Fruit fly (Drosophila melanogaster): Measurements from ENCODE around the gene CG1812.

The CG1812 gene

DNA sequence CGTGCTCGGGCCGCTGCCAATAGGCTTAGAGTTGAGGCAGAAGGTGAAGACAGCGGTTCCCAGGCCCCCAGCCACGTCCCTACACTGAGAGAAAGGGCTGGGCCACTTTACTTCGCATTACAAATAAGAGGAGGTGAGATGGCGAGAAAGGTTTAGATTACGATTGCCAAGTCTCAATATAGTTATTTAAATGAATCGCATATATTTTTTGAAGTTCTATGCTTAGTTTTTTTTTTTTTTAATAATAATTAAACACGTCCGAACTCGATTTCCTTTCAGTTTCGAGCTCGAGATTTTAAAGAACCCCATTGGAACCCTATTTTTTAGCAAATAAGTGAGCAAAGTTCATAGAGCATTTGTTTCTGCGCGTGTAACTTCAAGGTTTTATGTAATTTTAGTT, 3.6 kb upstream of the CG1812 start (continued):
- no peak for TF ChIP-seq tll (GFP tag; optimal IDR thresholded peaks at IDR 0.05)
- TF ChIP-seq CG4282 (GFP tag; optimal IDR thresholded peaks at IDR 0.05) = no peak
- TF ChIP-seq unc-4 (GFP tag; IDR thresholded peaks at IDR 0.05; ENCODE audit: partially characterized antibody) = no peak
- TF ChIP-seq CG4730 (GFP tag; IDR thresholded peaks at IDR 0.05) = peak; percentile 30; the same call in 1 of the 2 replicates
- no peak for TF ChIP-seq CG3838 (GFP tag; optimal IDR thresholded peaks at IDR 0.05)
- TF ChIP-seq ftz-f1 (GFP tag; optimal IDR thresholded peaks at IDR 0.05) = no peak
- TF ChIP-seq CG8478 (optimal IDR thresholded peaks at IDR 0.05) = no peak
- TF ChIP-seq CG10959 (GFP tag; IDR thresholded peaks at IDR 0.05) = no peak
- peak; percentile 34; the same call in 1 of the 2 replicates for TF ChIP-seq sob (GFP tag; IDR thresholded peaks at IDR 0.05)
- no peak for TF ChIP-seq Poxn (GFP tag; IDR thresholded peaks at IDR 0.05)
- TF ChIP-seq Xrp1 (GFP tag; IDR thresholded peaks at IDR 0.05) = peak; percentile 60
- TF ChIP-seq PHDP (tag; optimal IDR thresholded peaks at IDR 0.05) = peak; percentile 41
- TF ChIP-seq Dip3 (GFP tag; optimal IDR thresholded peaks at IDR 0.05) = no peak
- TF ChIP-seq CG8924 (tag; optimal IDR thresholded peaks at IDR 0.05) = peak; percentile 22
- TF ChIP-seq CG12104 (GFP tag; optimal IDR thresholded peaks at IDR 0.05) = peak; percentile 51
- TF ChIP-seq Bdp1 (GFP tag; optimal IDR thresholded peaks at IDR 0.05) = peak; percentile 9
- TF ChIP-seq Eip74EF (GFP tag; optimal IDR thresholded peaks at IDR 0.05) = no peak
- TF ChIP-seq CG4707 (GFP tag; optimal IDR thresholded peaks at IDR 0.05) = no peak
- TF ChIP-seq CG18262 (tag; optimal IDR thresholded peaks at IDR 0.05) = peak; percentile 51
- no peak for TF ChIP-seq CG6654 (GFP tag; optimal IDR thresholded peaks at IDR 0.05)
- peak; percentile 43 for TF ChIP-seq Abd-B (GFP tag; optimal IDR thresholded peaks at IDR 0.05)
- TF ChIP-seq CG6254 (GFP tag; optimal IDR thresholded peaks at IDR 0.05) = no peak
- peak; percentile 29 for TF ChIP-seq Ets65A (GFP tag)
- no peak for TF ChIP-seq luna (GFP tag; optimal IDR thresholded peaks at IDR 0.05)
- no peak for TF ChIP-seq gce (GFP tag; IDR thresholded peaks at IDR 0.05)
- TF ChIP-seq nerfin-1 (tag; optimal IDR thresholded peaks at IDR 0.05) = no peak
- TF ChIP-seq Adf1 (GFP tag; IDR thresholded peaks at IDR 0.05) = no peak
- peak; percentile 89 for TF ChIP-seq sens (GFP tag)
- TF ChIP-seq CoRest (tag; optimal IDR thresholded peaks at IDR 0.05) = peak; percentile 53
- TF ChIP-seq CG14667 (GFP tag; IDR thresholded peaks at IDR 0.05) = 0 out of 2 replicates have a peak, but pooled peaks have one; percentile 8
- peak; percentile 8; the same call in 1 of the 2 replicates for TF ChIP-seq onecut (GFP tag; IDR thresholded peaks at IDR 0.05)
- TF ChIP-seq CG13894 (tag; optimal IDR thresholded peaks at IDR 0.05) = no peak
- TF ChIP-seq CG9876 (GFP tag; optimal IDR thresholded peaks at IDR 0.05) = no peak
- TF ChIP-seq CG17359 (tag; optimal IDR thresholded peaks at IDR 0.05) = peak; percentile 47
- no peak for TF ChIP-seq crol (GFP tag; IDR thresholded peaks at IDR 0.05)
- TF ChIP-seq psq (GFP tag; optimal IDR thresholded peaks at IDR 0.05) = no peak
- 0 out of 3 replicates have a peak, but pooled peaks have one; percentile 55 for TF ChIP-seq CG11456 (GFP tag; IDR thresholded peaks at IDR 0.05)
- no peak for TF ChIP-seq CG32772 (GFP tag; IDR thresholded peaks at IDR 0.05)
- TF ChIP-seq hth (optimal IDR thresholded peaks at IDR 0.05) = no peak
- no peak for TF ChIP-seq tap (tag; optimal IDR thresholded peaks at IDR 0.05)
- TF ChIP-seq nom (GFP tag; optimal IDR thresholded peaks at IDR 0.05) = no peak
- TF ChIP-seq Fer1 (GFP tag; optimal IDR thresholded peaks at IDR 0.05) = peak; percentile 47
- TF ChIP-seq CG4424 (GFP tag; optimal IDR thresholded peaks at IDR 0.05) = peak; percentile 58
- no peak for TF ChIP-seq abd-A (tag; optimal IDR thresholded peaks at IDR 0.05)
- no peak for TF ChIP-seq Hand (GFP tag; optimal IDR thresholded peaks at IDR 0.05)
- TF ChIP-seq CG11560 (tag; IDR thresholded peaks at IDR 0.05) = no peak
- TF ChIP-seq CG10274 (GFP tag; optimal IDR thresholded peaks at IDR 0.05) = no peak
- TF ChIP-seq unpg (GFP tag; optimal IDR thresholded peaks at IDR 0.05) = peak; percentile 52
- no peak for TF ChIP-seq ato (GFP tag; IDR thresholded peaks at IDR 0.05; ENCODE audit: partially characterized antibody)
- TF ChIP-seq pum (GFP tag; optimal IDR thresholded peaks at IDR 0.05) = no peak
- TF ChIP-seq CG7745 (tag; optimal IDR thresholded peaks at IDR 0.05) = no peak
- peak; percentile 29 for TF ChIP-seq ewg (GFP tag; optimal IDR thresholded peaks at IDR 0.05)
